Fruit fly (Drosophila melanogaster): Measurements from ENCODE around the gene ND-ASHI.
A peak's percentile ranks its signal among the peaks of the same experiment; 100 is the strongest.

Gene ND-ASHI

dm6 chrX:6696467-6696866 is 17.5 kb upstream of the ND-ASHI start (continued):
- TF ChIP-seq CG18476 (GFP tag; optimal IDR thresholded peaks at IDR 0.05), result peak; percentile 68
- peak; percentile 27; the same call in 1 of the 2 replicates for TF ChIP-seq dati (GFP tag; IDR thresholded peaks at IDR 0.05)
- TF ChIP-seq CG17385 (GFP tag; optimal IDR thresholded peaks at IDR 0.05), result peak; percentile 71
- TF ChIP-seq Hr51 (GFP tag; optimal IDR thresholded peaks at IDR 0.05), result peak; percentile 32 to 71
- peak; percentile 45 for TF ChIP-seq Myb (GFP tag; optimal IDR thresholded peaks at IDR 0.05)
- no peak for TF ChIP-seq cato (GFP tag; optimal IDR thresholded peaks at IDR 0.05; ENCODE audit: borderline replicate concordance)
- TF ChIP-seq CG13123 (GFP tag; optimal IDR thresholded peaks at IDR 0.05), result no peak
- TF ChIP-seq CG8388 (GFP tag; optimal IDR thresholded peaks at IDR 0.05), result peak; percentile 57
- peak; percentile 54 for TF ChIP-seq CG32772 (GFP tag; IDR thresholded peaks at IDR 0.05)
- peak; percentile 59 for TF ChIP-seq phol (tag; optimal IDR thresholded peaks at IDR 0.05)
- TF ChIP-seq CG14710 (tag; optimal IDR thresholded peaks at IDR 0.05), result peak; percentile 49
- TF ChIP-seq Med (GFP tag), result peak; percentile 86
- 0 out of 2 replicates have a peak, but pooled peaks have one; percentile 26 for TF ChIP-seq H2.0 (GFP tag; IDR thresholded peaks at IDR 0.05)
- TF ChIP-seq Xrp1 (GFP tag; IDR thresholded peaks at IDR 0.05), result peak; percentile 67; the same call in 1 of the 2 replicates
- TF ChIP-seq CG4282 (GFP tag; optimal IDR thresholded peaks at IDR 0.05), result peak; percentile 10
- TF ChIP-seq CG12391 (tag; optimal IDR thresholded peaks at IDR 0.05), result peak; percentile 72
- TF ChIP-seq Xbp1 (GFP tag; optimal IDR thresholded peaks at IDR 0.05), result peak; percentile 61
- TF ChIP-seq exex (tag; optimal IDR thresholded peaks at IDR 0.05), result peak; percentile 54
- peak; percentile 64 for TF ChIP-seq CG14050 (GFP tag; IDR thresholded peaks at IDR 0.05)
- TF ChIP-seq CG12942 (GFP tag; optimal IDR thresholded peaks at IDR 0.05), result no peak
- TF ChIP-seq Usf (GFP tag; optimal IDR thresholded peaks at IDR 0.05), result no peak
- peak; percentile 56; the same call in 1 of the 2 replicates for TF ChIP-seq E2f2 (GFP tag; IDR thresholded peaks at IDR 0.05)
- no peak for TF ChIP-seq Jarid2 (GFP tag; optimal IDR thresholded peaks at IDR 0.05)
- TF ChIP-seq slp2 (GFP tag; optimal IDR thresholded peaks at IDR 0.05), result peak; percentile 19
- TF ChIP-seq Six4 (GFP tag; optimal IDR thresholded peaks at IDR 0.05), result peak; percentile 34
- peak; percentile 64 for TF ChIP-seq CG10366 (GFP tag; IDR thresholded peaks at IDR 0.05)
- TF ChIP-seq Rx (GFP tag; IDR thresholded peaks at IDR 0.05), result peak; percentile 64
- no peak for TF ChIP-seq prd (optimal IDR thresholded peaks at IDR 0.05)
- TF ChIP-seq prd (GFP tag; IDR thresholded peaks at IDR 0.05), result peak; percentile 63
- no peak for TF ChIP-seq Elba2 (GFP tag; optimal IDR thresholded peaks at IDR 0.05)
- TF ChIP-seq Lim3 (GFP tag; IDR thresholded peaks at IDR 0.05), result no peak
- no peak for TF ChIP-seq Doc3 (GFP tag; IDR thresholded peaks at IDR 0.05; ENCODE audit: partially characterized antibody)
- TF ChIP-seq CG10267 (tag; optimal IDR thresholded peaks at IDR 0.05), result peak; percentile 50
- peak; percentile 59; the same call in 1 of the 3 replicates for TF ChIP-seq CG11456 (GFP tag; IDR thresholded peaks at IDR 0.05)
- TF ChIP-seq CG10565 (GFP tag; optimal IDR thresholded peaks at IDR 0.05), result no peak
- no peak for TF ChIP-seq Hey (tag; optimal IDR thresholded peaks at IDR 0.05)
- TF ChIP-seq CG42726 (GFP tag; IDR thresholded peaks at IDR 0.05; ENCODE audit: partially characterized antibody), result no peak
- no peak for TF ChIP-seq dm (GFP tag; optimal IDR thresholded peaks at IDR 0.05)
- TF ChIP-seq row (GFP tag; IDR thresholded peaks at IDR 0.05), result peak; percentile 85
- TF ChIP-seq gsb-n (tag; optimal IDR thresholded peaks at IDR 0.05), result peak; percentile 13
- TF ChIP-seq bbx (GFP tag; IDR thresholded peaks at IDR 0.05; ENCODE audit: partially characterized antibody), result no peak
- TF ChIP-seq CG17912 (GFP tag; optimal IDR thresholded peaks at IDR 0.05), result no peak
- TF ChIP-seq Hr39 (optimal IDR thresholded peaks at IDR 0.05), result no peak
- peak; percentile 39 for TF ChIP-seq CG12071 (GFP tag; optimal IDR thresholded peaks at IDR 0.05)
- TF ChIP-seq rib (GFP tag; IDR thresholded peaks at IDR 0.05), result 0 out of 2 replicates have a peak, but pooled peaks have one; percentile 38
- TF ChIP-seq CG16863 (GFP tag; optimal IDR thresholded peaks at IDR 0.05), result peak; percentile 62
- peak; percentile 39; the same call in 1 of the 2 replicates for TF ChIP-seq CG7372 (GFP tag; IDR thresholded peaks at IDR 0.05)
- peak; percentile 72 for TF ChIP-seq CG8924 (tag; optimal IDR thresholded peaks at IDR 0.05)
- TF ChIP-seq Dek (tag; optimal IDR thresholded peaks at IDR 0.05), result peak; percentile 66
- no peak for TF ChIP-seq sim (GFP tag; IDR thresholded peaks at IDR 0.05)
- peak in 1 of 2 experiments; percentile 31 for TF ChIP-seq insv (GFP tag; optimal IDR thresholded peaks at IDR 0.05)

All from whole organism, embryonic.